Fruit fly (Drosophila melanogaster) whole organism, prepupa: Measurements from ENCODE around the gene GstD3.

ENCODE experiments used
- Blimp-1 ChIP-seq: fragments of 200-800 bp; sonication (Bioruptor generic); optimal IDR thresholded peaks from 3 replicates; lab custom pipeline; 2017; ENCODE audit warnings: missing biosample characterization, missing genetic modification characterization, mild to moderate bottlenecking, moderate library complexity, missing genetic modification reagents
- CG11902 ChIP-seq: fragments of 200-800 bp; sonication (Bioruptor generic); optimal IDR thresholded peaks from 3 replicates; lab custom pipeline; 2016; ENCODE audit warnings: missing biosample characterization, missing genetic modification characterization
- CG16779 ChIP-seq: fragments of 200-800 bp; sonication (Bioruptor generic); optimal IDR thresholded peaks from 3 replicates; lab custom pipeline; 2017; ENCODE audit warnings: missing biosample characterization, mild to moderate bottlenecking, missing genetic modification characterization
- CG34406 ChIP-seq: fragments of 200-800 bp; sonication (Bioruptor generic); optimal IDR thresholded peaks from 3 replicates; lab custom pipeline; 2016; ENCODE audit warnings: missing biosample characterization, missing genetic modification characterization
- CG6792 ChIP-seq: fragments of 200-800 bp; sonication (Bioruptor generic); optimal IDR thresholded peaks from 3 replicates; lab custom pipeline; 2016; ENCODE audit warnings: missing biosample characterization, missing genetic modification characterization
- CG6854 ChIP-seq: fragments of 200-800 bp; sonication (Bioruptor generic); optimal IDR thresholded peaks from 2 replicates; lab custom pipeline; 2017; ENCODE audit warnings: missing biosample characterization, mild to moderate bottlenecking, missing genetic modification characterization
- Ets96B ChIP-seq: fragments of 200-800 bp; optimal IDR thresholded peaks from 2 replicates; lab custom pipeline; 2019; ENCODE audit warnings: missing biosample characterization, mild to moderate bottlenecking, missing genetic modification characterization, moderate library complexity
- Sox102F ChIP-seq: fragments of 200-800 bp; sonication (Bioruptor generic); optimal IDR thresholded peaks from 2 replicates; lab custom pipeline; 2016; ENCODE audit warnings: missing biosample characterization, mild to moderate bottlenecking, missing genetic modification characterization
- acj6 ChIP-seq: fragments of 200-800 bp; sonication (Bioruptor generic); optimal IDR thresholded peaks from 3 replicates; lab custom pipeline; 2016; ENCODE audit warnings: missing biosample characterization, missing genetic modification characterization
- dsx ChIP-seq: fragments of 200-800 bp; optimal IDR thresholded peaks from 3 replicates; lab custom pipeline; 2019; ENCODE audit warnings: missing biosample characterization, mild to moderate bottlenecking, missing genetic modification characterization, moderate library complexity; ENCODE audit not compliant: poor library complexity, severe bottlenecking
- fd85E ChIP-seq: fragments of 200-800 bp; sonication (Bioruptor generic); optimal IDR thresholded peaks from 3 replicates; lab custom pipeline; 2016; ENCODE audit warnings: missing biosample characterization, missing genetic modification characterization

- TF ChIP-seq CG6854 (GFP tag; lab: Kevin White, UChicago) (no peak), acj6 (no peak), CG34406 (no peak), Ets96B (tag; lab: Kevin White, UChicago) (no peak), Blimp-1 (GFP tag; lab: Kevin White, UChicago) (no peak), CG16779 (tag; lab: Kevin White, UChicago) (no peak), fd85E (no peak), Sox102F (GFP tag; lab: Kevin White, UChicago) (no peak), CG11902 (GFP tag; lab: Kevin White, UChicago) (no peak), dsx (no peak), CG6792 (GFP tag; lab: Kevin White, UChicago) (no peak)
These were observed 6.4 kb downstream of the GstD3 start for dm6 chr3R:12379249-12379648.
